Worm (Caenorhabditis elegans): ENCODE results near the gene srxa-13.

DNA sequence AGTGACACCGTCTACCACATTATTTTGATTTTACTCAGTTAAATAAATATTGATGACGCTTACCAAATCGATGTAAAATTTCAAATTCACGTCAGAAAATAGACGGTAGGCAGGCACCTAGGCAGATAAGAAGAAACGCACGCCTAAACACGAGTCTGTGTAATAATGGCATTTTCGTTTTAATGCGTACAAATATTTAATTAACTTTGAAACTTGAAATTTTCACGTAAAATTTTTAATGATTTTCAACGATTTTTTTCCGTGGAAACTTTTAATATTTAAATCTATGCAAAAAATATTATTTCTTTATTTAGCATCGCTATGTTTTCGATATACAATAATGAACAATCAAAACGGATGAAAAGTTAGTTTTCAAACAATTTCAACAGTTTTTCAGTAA is 1.6 kb downstream of the srxa-13 start, which contains the start of gene C06B3.16:
- no peak for TF ChIP-seq nhr-76 (tag; optimal IDR thresholded peaks at IDR 0.05)
- no peak for TF ChIP-seq skn-1 (tag; optimal IDR thresholded peaks at IDR 0.05)
- no peak for TF ChIP-seq pha-4 (tag; optimal IDR thresholded peaks at IDR 0.05)
- TF ChIP-seq lin-39 (tag; optimal IDR thresholded peaks at IDR 0.05) = no peak
- no peak for TF ChIP-seq snpc-4 (tag; optimal IDR thresholded peaks at IDR 0.05)
- TF ChIP-seq ceh-82 (tag; optimal IDR thresholded peaks at IDR 0.05) = no peak
- no peak for TF ChIP-seq unc-62 (GFP tag; optimal IDR thresholded peaks at IDR 0.05)
- no peak for TF ChIP-seq ZK546.5 (tag; optimal IDR thresholded peaks at IDR 0.05)
- no peak for TF ChIP-seq jun-1 (tag; optimal IDR thresholded peaks at IDR 0.05)
- no peak for TF ChIP-seq fkh-10 (GFP tag; optimal IDR thresholded peaks at IDR 0.05)
- TF ChIP-seq ama-1 (optimal IDR thresholded peaks at IDR 0.05) = no peak
- TF ChIP-seq ztf-4 (tag; optimal IDR thresholded peaks at IDR 0.05) = no peak
- no peak for TF ChIP-seq nhr-77 (tag; optimal IDR thresholded peaks at IDR 0.05)

Measured in whole organism, L3 larva.